Fruit fly (Drosophila melanogaster): Measurements from ENCODE around the gene bdl.

bdl gene

DNA sequence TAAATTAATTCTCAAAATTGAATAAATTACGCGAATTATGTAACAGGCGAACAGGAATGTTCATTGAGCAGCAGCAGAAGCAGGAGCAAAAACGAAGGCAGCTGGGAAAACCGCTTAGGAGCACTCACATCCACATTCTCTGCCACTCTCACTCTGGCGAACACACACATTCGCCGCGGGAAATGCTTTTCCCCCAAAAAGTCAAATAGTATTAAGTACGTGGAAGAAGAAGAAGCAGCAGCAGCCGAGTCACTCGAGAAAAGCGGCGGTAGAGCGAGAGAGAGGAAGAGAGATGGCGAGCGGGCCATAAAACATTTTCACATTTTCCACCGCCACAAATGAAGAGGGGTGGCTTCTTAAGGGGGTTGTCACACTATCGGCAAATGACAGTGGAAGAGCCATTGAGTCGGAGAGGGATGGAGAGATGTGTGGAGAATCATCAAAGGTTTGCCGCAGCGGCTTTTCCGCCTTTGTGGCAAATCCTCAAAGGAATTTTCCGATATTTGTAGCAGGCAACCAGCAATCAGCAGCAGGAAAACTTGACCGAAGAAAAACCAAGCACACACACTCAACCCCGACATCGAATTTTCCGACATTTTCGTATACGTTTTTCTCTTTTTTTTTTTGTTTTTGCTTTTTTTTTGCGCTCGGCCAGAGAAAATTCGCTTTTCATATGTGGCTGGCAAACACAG lies 22.4 kb downstream of the bdl start (continued):
- no peak for TF ChIP-seq CG17802 (tag; optimal IDR thresholded peaks at IDR 0.05)
- no peak for TF ChIP-seq sob (GFP tag; IDR thresholded peaks at IDR 0.05)
- no peak for TF ChIP-seq Doc2 (GFP tag; IDR thresholded peaks at IDR 0.05)
- TF ChIP-seq CG15601 (tag; optimal IDR thresholded peaks at IDR 0.05) = no peak
- TF ChIP-seq pnt (GFP tag; optimal IDR thresholded peaks at IDR 0.05) = no peak
- no peak for TF ChIP-seq lov (optimal IDR thresholded peaks at IDR 0.05)
- TF ChIP-seq lov (GFP tag; IDR thresholded peaks at IDR 0.05) = peak; percentile 75; the same call in 1 of the 3 replicates
- TF ChIP-seq CG42726 (GFP tag; IDR thresholded peaks at IDR 0.05; ENCODE audit: partially characterized antibody) = no peak
- no peak for TF ChIP-seq CG31365 (tag; optimal IDR thresholded peaks at IDR 0.05)
- no peak for TF ChIP-seq row (GFP tag; IDR thresholded peaks at IDR 0.05)
- 0 out of 2 replicates have a peak, but pooled peaks have one; percentile 9 for TF ChIP-seq Scr (GFP tag; IDR thresholded peaks at IDR 0.05; ENCODE audit: partially characterized antibody)
- no peak for TF ChIP-seq fd64A (GFP tag; optimal IDR thresholded peaks at IDR 0.05)
- TF ChIP-seq Tbp (GFP tag; optimal IDR thresholded peaks at IDR 0.05) = no peak
- no peak for TF ChIP-seq Dref (GFP tag; IDR thresholded peaks at IDR 0.05)
- no peak for TF ChIP-seq Hmr (GFP tag; optimal IDR thresholded peaks at IDR 0.05)
- TF ChIP-seq D (optimal IDR thresholded peaks at IDR 0.05) = peak; percentile 28
- TF ChIP-seq D (GFP tag; optimal IDR thresholded peaks at IDR 0.05) = no peak
- no peak for TF ChIP-seq CG15696 (tag; optimal IDR thresholded peaks at IDR 0.05)
- TF ChIP-seq CG10267 (tag; optimal IDR thresholded peaks at IDR 0.05) = no peak
- no peak for TF ChIP-seq CG7928 (GFP tag; optimal IDR thresholded peaks at IDR 0.05)
- TF ChIP-seq CG10543 (GFP tag; optimal IDR thresholded peaks at IDR 0.05) = peak; percentile 76
- TF ChIP-seq Bdp1 (GFP tag; optimal IDR thresholded peaks at IDR 0.05) = no peak
- no peak for TF ChIP-seq Max (GFP tag; optimal IDR thresholded peaks at IDR 0.05)
- TF ChIP-seq CG12104 (GFP tag; optimal IDR thresholded peaks at IDR 0.05) = no peak
- peak; percentile 18 for TF ChIP-seq gro (GFP tag; optimal IDR thresholded peaks at IDR 0.05)
- no peak for TF ChIP-seq odd (GFP tag; optimal IDR thresholded peaks at IDR 0.05)
- TF ChIP-seq peb (GFP tag; IDR thresholded peaks at IDR 0.05) = no peak
- TF ChIP-seq BtbVII (GFP tag; optimal IDR thresholded peaks at IDR 0.05) = no peak
- peak; percentile 77 for TF ChIP-seq kni (GFP tag; optimal IDR thresholded peaks at IDR 0.05)
- no peak for TF ChIP-seq CG14014 (GFP tag; IDR thresholded peaks at IDR 0.05)
- no peak for TF ChIP-seq CG10462 (GFP tag; optimal IDR thresholded peaks at IDR 0.05)
- TF ChIP-seq zfh1 (GFP tag; IDR thresholded peaks at IDR 0.05) = no peak
- TF ChIP-seq en (GFP tag; optimal IDR thresholded peaks at IDR 0.05) = no peak
- no peak for TF ChIP-seq Dip2 (GFP tag; IDR thresholded peaks at IDR 0.05)
- no peak for TF ChIP-seq hkb (optimal IDR thresholded peaks at IDR 0.05)
- no peak for TF ChIP-seq hkb (GFP tag; IDR thresholded peaks at IDR 0.05)
- TF ChIP-seq unc-4 (GFP tag; IDR thresholded peaks at IDR 0.05; ENCODE audit: partially characterized antibody) = no peak; the same call in 1 of the 2 replicates
- TF ChIP-seq CG17829 (tag; optimal IDR thresholded peaks at IDR 0.05) = peak; percentile 14
- no peak for TF ChIP-seq sc (optimal IDR thresholded peaks at IDR 0.05)
- no peak for TF ChIP-seq sc (GFP tag; optimal IDR thresholded peaks at IDR 0.05)
- TF ChIP-seq sug (tag; optimal IDR thresholded peaks at IDR 0.05) = no peak
- no peak for TF ChIP-seq MTF-1 (GFP tag; optimal IDR thresholded peaks at IDR 0.05; ENCODE audit: borderline replicate concordance)
- no peak for TF ChIP-seq CG18599 (GFP tag; optimal IDR thresholded peaks at IDR 0.05)
- no peak for TF ChIP-seq sisA (GFP tag; IDR thresholded peaks at IDR 0.05)
- TF ChIP-seq Jarid2 (GFP tag; optimal IDR thresholded peaks at IDR 0.05) = no peak
- no peak for TF ChIP-seq HLHmδ (GFP tag; optimal IDR thresholded peaks at IDR 0.05)
- no peak for TF ChIP-seq CG4424 (GFP tag; optimal IDR thresholded peaks at IDR 0.05)
- no peak for TF ChIP-seq CG2120 (GFP tag; optimal IDR thresholded peaks at IDR 0.05)
- TF ChIP-seq CG32532 (GFP tag; IDR thresholded peaks at IDR 0.05) = peak; percentile 36; the same call in 1 of the 2 replicates
- TF ChIP-seq CG3838 (GFP tag; optimal IDR thresholded peaks at IDR 0.05) = no peak
- no peak for TF ChIP-seq CG10431 (GFP tag; optimal IDR thresholded peaks at IDR 0.05)

Data from whole organism, embryonic.